Worm (Caenorhabditis elegans): ENCODE measurements around the gene B0244.9.

Gene B0244.9

ce11 chrIII:5714230-5714983 lies 16.4 kb downstream of the B0244.9 start, which contains the start of gene arf-1:
Gene arf-1 (plus strand): TSS chrIII:5714886.
- TF ChIP-seq ama-1 (optimal IDR thresholded peaks at IDR 0.05), result peak; percentile 11
- peak in 1 of 2 experiments; percentile 84 for TF ChIP-seq ama-1 (GFP tag; optimal IDR thresholded peaks at IDR 0.05)
- TF ChIP-seq tlf-1 (GFP tag; optimal IDR thresholded peaks at IDR 0.05), result peak; percentile 30
- TF ChIP-seq gei-17 (GFP tag; optimal IDR thresholded peaks at IDR 0.05), result no peak
- TF ChIP-seq let-526 (GFP tag; IDR thresholded peaks at IDR 0.05), result no peak
- no peak for TF ChIP-seq athp-1 (tag; optimal IDR thresholded peaks at IDR 0.05)
- peak; percentile 84 for TF ChIP-seq B0336.3 (GFP tag; IDR thresholded peaks at IDR 0.05)
- no peak for TF ChIP-seq nfyb-1 (GFP tag; IDR thresholded peaks at IDR 0.05)

- TF ChIP-seq zfh-2 (GFP tag; conservative IDR thresholded peaks at IDR 0.05) (peak; percentile 58; the same call in 1 of the 2 replicates), hmg-1.2 (GFP tag; IDR thresholded peaks at IDR 0.05) (no peak), B0336.3 (GFP tag; IDR thresholded peaks at IDR 0.05) (0 out of 2 replicates have a peak, but pooled peaks have one; percentile 25)
These were observed 18.8 kb downstream of the B0244.9 start for ce11 chrIII:5711881-5712643.

ce11 chrIII:5711242-5711641 lies 19.6 kb downstream of the B0244.9 start, which contains the start of gene rbm-26:
Gene rbm-26 (plus strand): TSS chrIII:5711542.
- TF ChIP-seq cebp-1 (GFP tag; IDR thresholded peaks at IDR 0.05) (no peak), cebp-1 (tag; optimal IDR thresholded peaks at IDR 0.05) (peak; percentile 82), sptf-2 (GFP tag; optimal IDR thresholded peaks at IDR 0.05) (no peak)

- TF ChIP-seq madf-3 (GFP tag; IDR thresholded peaks at IDR 0.05) (no peak), ceh-100 (GFP tag; IDR thresholded peaks at IDR 0.05) (no peak), D2030.7 (GFP tag; IDR thresholded peaks at IDR 0.05) (no peak), lin-26 (GFP tag; IDR thresholded peaks at IDR 0.05) (no peak), F39B2.1 (GFP tag; IDR thresholded peaks at IDR 0.05) (no peak), snpc-1.3 (tag; optimal IDR thresholded peaks at IDR 0.05; ENCODE audit: insufficient read depth) (no peak), mxl-1 (tag; optimal IDR thresholded peaks at IDR 0.05) (no peak), cebp-1 (GFP tag; IDR thresholded peaks at IDR 0.05) (no peak), cebp-1 (tag; optimal IDR thresholded peaks at IDR 0.05) (no peak), gei-17 (GFP tag; optimal IDR thresholded peaks at IDR 0.05) (no peak), ama-1 (optimal IDR thresholded peaks at IDR 0.05) (no peak), ama-1 (GFP tag; optimal IDR thresholded peaks at IDR 0.05) (peak in 1 of 2 experiments; percentile 22), mel-28 (tag; optimal IDR thresholded peaks at IDR 0.05; ENCODE audit: borderline replicate concordance) (no peak), lsy-27 (tag; optimal IDR thresholded peaks at IDR 0.05; ENCODE audit: borderline replicate concordance, insufficient read depth) (no peak), mcd-1 (GFP tag; IDR thresholded peaks at IDR 0.05) (no peak), tbp1 (GFP tag; optimal IDR thresholded peaks at IDR 0.05) (peak; percentile 6), nhr-80 (tag; optimal IDR thresholded peaks at IDR 0.05) (peak; percentile 83), Y95B8A.8 (GFP tag; IDR thresholded peaks at IDR 0.05) (no peak), snpc-4 (GFP tag; optimal IDR thresholded peaks at IDR 0.05) (no peak), snpc-4 (tag; optimal IDR thresholded peaks at IDR 0.05) (peak in 1 of 4 experiments; percentile 44), egl-44 (GFP tag; IDR thresholded peaks at IDR 0.05) (no peak), lin-40 (tag; optimal IDR thresholded peaks at IDR 0.05) (peak; percentile 10), C17E4.6 (GFP tag; IDR thresholded peaks at IDR 0.05) (no peak), attf-5 (GFP tag; optimal IDR thresholded peaks at IDR 0.05) (peak; percentile 12), B0336.3 (GFP tag; IDR thresholded peaks at IDR 0.05) (peak; percentile 48; the same call in 1 of the 2 replicates), bed-2 (GFP tag; IDR thresholded peaks at IDR 0.05) (no peak), F55B11.4 (tag; optimal IDR thresholded peaks at IDR 0.05; ENCODE audit: borderline replicate concordance, insufficient read depth) (no peak), ceh-91 (GFP tag; IDR thresholded peaks at IDR 0.05) (no peak), efl-1 (GFP tag; optimal IDR thresholded peaks at IDR 0.05) (no peak), let-607 (tag; optimal IDR thresholded peaks at IDR 0.05) (peak in 1 of 2 experiments; percentile 40), F49E8.2 (tag; optimal IDR thresholded peaks at IDR 0.05; ENCODE audit: insufficient read depth) (no peak), xnd-1 (tag; optimal IDR thresholded peaks at IDR 0.05) (no peak)
These were observed 20.2 kb downstream of the B0244.9 start for ce11 chrIII:5710676-5711075.
